Fruit fly (Drosophila melanogaster) S2 (cell line): ENCODE measurements around the gene CDase.

Experiments used
- CG8478 ChIP-seq: fragments of >200 bp; optimal IDR thresholded peaks from 2 replicates; lab custom pipeline; 2018
- CTCF ChIP-seq, 2 experiments: fragments of >200 bp; optimal IDR thresholded peaks; 2 replicates each; lab custom pipeline; 2018

DNA sequence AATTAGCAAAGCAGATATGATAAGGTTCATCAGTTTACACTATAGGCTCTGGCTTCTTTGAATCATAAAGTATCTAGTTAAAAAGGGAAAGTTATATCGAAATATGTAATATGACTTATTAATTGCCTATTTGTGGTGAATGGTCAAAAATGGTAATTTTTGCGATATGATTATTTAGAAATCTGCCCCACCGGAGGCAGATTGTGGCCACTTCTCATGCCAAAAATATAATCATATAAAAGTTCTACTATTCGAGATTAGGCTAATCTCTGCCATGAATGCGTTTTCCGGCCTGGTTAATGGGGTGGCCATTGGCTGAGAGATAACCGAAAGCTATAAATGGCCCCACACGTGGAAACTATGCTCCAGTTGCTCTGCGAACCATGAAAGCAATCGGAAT, 30.9 kb upstream of the CDase start, which contains the start of gene CG15533:
- TF ChIP-seq CG8478 (no peak), CTCF (optimal IDR thresholded peaks at IDR 0.05; lab: Kevin White, UChicago) (no peak)
